Fruit fly (Drosophila melanogaster) whole organism, adult: ENCODE results near the gene CG31706.

ENCODE experiments used
- CG11617 ChIP-seq: fragments of 200-800 bp; sonication (Bioruptor generic); optimal IDR thresholded peaks from 2 replicates; lab custom pipeline; 2017; ENCODE audit warnings: mild to moderate bottlenecking, missing biosample characterization, missing genetic modification reagents, missing genetic modification characterization
- CG12768 ChIP-seq: fragments of 200-800 bp; sonication (Bioruptor generic); optimal IDR thresholded peaks from 2 replicates; lab custom pipeline; 2017; ENCODE audit warnings: missing biosample characterization, missing genetic modification characterization, mild to moderate bottlenecking, moderate library complexity, missing genetic modification reagents
- CG14711 ChIP-seq: fragments of 200-800 bp; sonication (Bioruptor generic); optimal IDR thresholded peaks from 2 replicates; lab custom pipeline; 2018; ENCODE audit warnings: missing biosample characterization, mild to moderate bottlenecking, missing genetic modification characterization, moderate library complexity
- CG1620 ChIP-seq: fragments of 200-800 bp; sonication (Bioruptor generic); optimal IDR thresholded peaks from 2 replicates; lab custom pipeline; 2016; ENCODE audit warnings: missing biosample characterization, missing genetic modification characterization
- CG33017 ChIP-seq: fragments of 200-800 bp; sonication (Bioruptor generic); optimal IDR thresholded peaks from 2 replicates; lab custom pipeline; 2018; ENCODE audit warnings: missing biosample characterization, mild to moderate bottlenecking, missing genetic modification characterization, moderate library complexity
- CG5204 ChIP-seq: fragments of 200-800 bp; sonication (Bioruptor generic); optimal IDR thresholded peaks from 2 replicates; lab custom pipeline; 2016; ENCODE audit warnings: missing biosample characterization, missing genetic modification characterization
- CG7045 ChIP-seq: fragments of 200-800 bp; sonication (Bioruptor generic); optimal IDR thresholded peaks from 2 replicates; lab custom pipeline; 2017; ENCODE audit warnings: missing biosample characterization, mild to moderate bottlenecking, missing genetic modification characterization
- CG7101 ChIP-seq: fragments of 200-800 bp; sonication (Bioruptor generic); optimal IDR thresholded peaks from 2 replicates; lab custom pipeline; 2018; ENCODE audit warnings: missing biosample characterization, mild to moderate bottlenecking, missing genetic modification characterization, moderate library complexity
- Clk ChIP-seq: fragments of 200-800 bp; sonication (Bioruptor generic); optimal IDR thresholded peaks from 2 replicates; lab custom pipeline; 2017; ENCODE audit warnings: missing biosample characterization, missing genetic modification characterization
- Crg-1 ChIP-seq: fragments of 200-800 bp; sonication (Bioruptor generic); optimal IDR thresholded peaks from 2 replicates; lab custom pipeline; 2016; ENCODE audit warnings: missing biosample characterization, missing genetic modification characterization
- Hr96 ChIP-seq: fragments of 200-800 bp; sonication (Bioruptor generic); optimal IDR thresholded peaks from 2 replicates; lab custom pipeline; 2016; ENCODE audit warnings: missing biosample characterization, missing genetic modification characterization
- Mnt ChIP-seq: fragments of 200-800 bp; sonication (Bioruptor generic); optimal IDR thresholded peaks from 2 replicates; lab custom pipeline; 2016; ENCODE audit warnings: missing biosample characterization, mild to moderate bottlenecking, missing genetic modification characterization
- bab1 ChIP-seq: fragments of 200-800 bp; sonication (Bioruptor generic); optimal IDR thresholded peaks from 3 replicates; lab custom pipeline; 2019; ENCODE audit warnings: missing biosample characterization, mild to moderate bottlenecking, missing genetic modification characterization, moderate library complexity
- cic ChIP-seq: fragments of 200-800 bp; sonication (Bioruptor generic); optimal IDR thresholded peaks from 2 replicates; lab custom pipeline; 2017; ENCODE audit warnings: missing biosample characterization, mild to moderate bottlenecking, missing genetic modification characterization, moderate library complexity
- cnc ChIP-seq, 2 experiments: fragments of >200 bp; optimal IDR thresholded peaks; 2 replicates each; lab custom pipeline; 2017
- kay ChIP-seq: fragments of 200-800 bp; sonication (Bioruptor generic); peaks from one replicate; lab custom pipeline; 2016; ENCODE audit warnings: missing biosample characterization, missing genetic modification characterization, borderline replicate concordance
- ovo ChIP-seq: fragments of 200-800 bp; sonication (Bioruptor generic); optimal IDR thresholded peaks from 2 replicates; lab custom pipeline; 2016; ENCODE audit warnings: missing biosample characterization, missing genetic modification characterization
- pad ChIP-seq: fragments of 200-800 bp; sonication (Bioruptor generic); optimal IDR thresholded peaks from 3 replicates; lab custom pipeline; 2017; ENCODE audit warnings: missing biosample characterization, missing genetic modification characterization, mild to moderate bottlenecking, moderate library complexity, missing genetic modification reagents
- tj ChIP-seq: fragments of 200-800 bp; sonication (Bioruptor generic); optimal IDR thresholded peaks from 3 replicates; lab custom pipeline; 2017; ENCODE audit warnings: missing biosample characterization, mild to moderate bottlenecking, missing genetic modification characterization, moderate library complexity
- toe ChIP-seq: fragments of 200-800 bp; sonication (Bioruptor generic); optimal IDR thresholded peaks from 2 replicates; lab custom pipeline; 2016; ENCODE audit warnings: missing biosample characterization, missing genetic modification characterization

The CG31706 gene

dm6 chr2L:11519532-11519931 lies 11.3 kb downstream of the CG31706 start, which contains the start of gene CG14929:
TSS of gene CG14929 (plus strand) at chr2L:11519832.
- TF ChIP-seq Mnt (GFP tag; lab: Kevin White, UChicago) (no peak), tj (GFP tag; lab: Kevin White, UChicago) (no peak), bab1 (GFP tag; lab: Kevin White, UChicago) (no peak), Crg-1 (GFP tag; lab: Kevin White, UChicago) (no peak)

DNA sequence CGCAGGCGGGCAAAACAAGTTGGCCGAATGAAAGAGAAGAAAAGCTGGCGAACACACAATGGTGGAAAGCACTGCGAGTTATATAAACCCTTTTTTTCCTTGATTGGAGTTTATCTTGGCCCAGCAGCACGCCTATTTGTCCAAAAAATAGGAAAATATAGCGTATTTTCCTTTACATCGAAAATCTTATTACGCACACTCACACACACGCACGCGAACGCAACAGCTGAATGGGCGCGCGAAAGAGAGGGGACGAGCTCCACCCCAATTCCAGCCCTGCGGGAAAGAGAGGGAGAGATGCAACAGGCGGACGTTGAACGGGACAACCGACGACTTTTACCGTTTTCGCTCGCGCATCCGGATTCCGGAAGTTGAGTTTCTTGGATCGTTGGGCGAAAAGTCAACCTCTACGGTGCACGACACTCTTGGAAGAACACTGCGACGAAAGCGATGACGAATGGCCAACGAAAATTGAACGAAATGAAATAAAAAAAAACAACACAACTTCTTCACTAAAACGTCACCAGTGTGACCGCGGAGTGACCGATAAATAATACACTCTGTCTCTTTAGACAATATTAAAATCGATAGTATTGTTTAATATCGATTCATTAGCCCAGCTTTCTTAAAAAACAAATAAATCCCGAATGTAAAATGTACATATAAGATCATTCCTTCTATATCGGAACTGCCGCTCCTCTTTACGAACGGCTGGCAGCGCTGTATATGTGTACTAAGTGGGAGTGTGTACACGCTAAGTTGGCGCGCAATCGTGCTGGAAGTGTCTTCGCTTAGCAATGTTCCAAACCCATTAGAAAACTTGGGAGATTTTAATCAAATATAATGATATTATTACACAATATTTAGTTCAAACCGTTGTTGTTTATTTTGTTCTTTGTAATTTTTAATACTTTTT lies 14.1 kb downstream of the CG31706 start, which contains the start of the genes Dlg5 and CG4970:
Gene Dlg5, minus strand, starts transcription at position 556 of the 916 bp plus-strand sequence.
Gene CG4970, plus strand, starts transcription at position 866 of the 916 bp plus-strand sequence.
- TF ChIP-seq Crg-1 (GFP tag; lab: Kevin White, UChicago) = no peak
- no peak for TF ChIP-seq cnc (optimal IDR thresholded peaks at IDR 0.05; lab: Kevin White, UChicago)
- no peak for TF ChIP-seq Clk (GFP tag; lab: Kevin White, UChicago)
- TF ChIP-seq toe (GFP tag; lab: Kevin White, UChicago) = no peak
- no peak for TF ChIP-seq CG7101 (tag; lab: Kevin White, UChicago)
- peak; percentile 2 for TF ChIP-seq tj (GFP tag; lab: Kevin White, UChicago)
- TF ChIP-seq CG11617 (GFP tag; lab: Kevin White, UChicago) = no peak
- TF ChIP-seq kay (GFP tag; lab: Kevin White, UChicago) = no peak
- peak; percentile 75 for TF ChIP-seq ovo (GFP tag; lab: Kevin White, UChicago)
- TF ChIP-seq CG33017 (tag; lab: Kevin White, UChicago) = no peak
- TF ChIP-seq cic (GFP tag; lab: Kevin White, UChicago) = peak; percentile 92
- TF ChIP-seq Hr96 (GFP tag; lab: Kevin White, UChicago) = peak; percentile 0
- peak; percentile 45 for TF ChIP-seq CG12768 (GFP tag; lab: Kevin White, UChicago)
- TF ChIP-seq bab1 (GFP tag; lab: Kevin White, UChicago) = peak; percentile 9
- peak; percentile 52 for TF ChIP-seq pad
- no peak for TF ChIP-seq CG1620
- TF ChIP-seq CG7045 (GFP tag; lab: Kevin White, UChicago) = peak; percentile 7
- no peak for TF ChIP-seq CG5204 (GFP tag; lab: Kevin White, UChicago)
- TF ChIP-seq Mnt (GFP tag; lab: Kevin White, UChicago) = peak; percentile 17

- TF ChIP-seq CG12768 (GFP tag; lab: Kevin White, UChicago) = no peak
- no peak for TF ChIP-seq Crg-1 (GFP tag; lab: Kevin White, UChicago)
- TF ChIP-seq CG11617 (GFP tag; lab: Kevin White, UChicago) = no peak
- TF ChIP-seq bab1 (GFP tag; lab: Kevin White, UChicago) = no peak
- TF ChIP-seq toe (GFP tag; lab: Kevin White, UChicago) = no peak
- no peak for TF ChIP-seq pad
- TF ChIP-seq CG33017 (tag; lab: Kevin White, UChicago) = no peak
- TF ChIP-seq CG7045 (GFP tag; lab: Kevin White, UChicago) = no peak
- no peak for TF ChIP-seq CG14711 (tag; lab: Kevin White, UChicago)
- TF ChIP-seq cnc (optimal IDR thresholded peaks at IDR 0.05; lab: Kevin White, UChicago) = no peak
- TF ChIP-seq Hr96 (GFP tag; lab: Kevin White, UChicago) = no peak
- TF ChIP-seq kay (GFP tag; lab: Kevin White, UChicago) = no peak
- TF ChIP-seq CG1620 = no peak
- TF ChIP-seq CG7101 (tag; lab: Kevin White, UChicago) = no peak
- no peak for TF ChIP-seq CG5204 (GFP tag; lab: Kevin White, UChicago)
- no peak for TF ChIP-seq Clk (GFP tag; lab: Kevin White, UChicago)
Observed at dm6 chr2L:11504896-11505569, 25.8 kb downstream of the CG31706 start.

DNA sequence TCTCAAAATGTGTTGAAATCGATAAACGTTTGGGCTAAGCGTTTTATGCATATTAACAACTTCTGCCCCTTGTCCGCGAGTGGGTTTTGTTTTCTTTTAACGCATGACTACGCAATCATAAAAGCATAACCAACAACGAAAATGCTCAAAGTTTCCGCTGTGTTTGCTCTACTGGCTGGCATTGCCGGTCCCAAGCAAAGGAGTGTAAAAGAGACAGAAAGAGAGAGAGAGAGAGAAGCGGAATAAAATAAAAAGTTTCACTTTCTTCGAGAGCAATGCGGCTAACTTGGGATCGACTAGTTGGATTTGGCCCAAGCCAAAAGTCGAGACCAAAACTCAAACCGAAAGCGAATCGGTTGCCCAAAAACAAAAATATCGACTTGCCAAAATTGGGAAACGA lies 28.2 kb downstream of the CG31706 start:
- no peak for TF ChIP-seq ovo (GFP tag; lab: Kevin White, UChicago)
- TF ChIP-seq CG1620 = no peak
- TF ChIP-seq CG12768 (GFP tag; lab: Kevin White, UChicago) = no peak
- no peak for TF ChIP-seq Mnt (GFP tag; lab: Kevin White, UChicago)
- TF ChIP-seq Hr96 (GFP tag; lab: Kevin White, UChicago) = no peak
- TF ChIP-seq CG14711 (tag; lab: Kevin White, UChicago) = no peak
- TF ChIP-seq CG33017 (tag; lab: Kevin White, UChicago) = no peak
- TF ChIP-seq Clk (GFP tag; lab: Kevin White, UChicago) = no peak
- TF ChIP-seq Crg-1 (GFP tag; lab: Kevin White, UChicago) = no peak
- TF ChIP-seq toe (GFP tag; lab: Kevin White, UChicago) = no peak
- no peak for TF ChIP-seq cic (GFP tag; lab: Kevin White, UChicago)
- no peak for TF ChIP-seq kay (GFP tag; lab: Kevin White, UChicago)
- no peak for TF ChIP-seq cnc (optimal IDR thresholded peaks at IDR 0.05; lab: Kevin White, UChicago)
- TF ChIP-seq CG7101 (tag; lab: Kevin White, UChicago) = no peak

DNA sequence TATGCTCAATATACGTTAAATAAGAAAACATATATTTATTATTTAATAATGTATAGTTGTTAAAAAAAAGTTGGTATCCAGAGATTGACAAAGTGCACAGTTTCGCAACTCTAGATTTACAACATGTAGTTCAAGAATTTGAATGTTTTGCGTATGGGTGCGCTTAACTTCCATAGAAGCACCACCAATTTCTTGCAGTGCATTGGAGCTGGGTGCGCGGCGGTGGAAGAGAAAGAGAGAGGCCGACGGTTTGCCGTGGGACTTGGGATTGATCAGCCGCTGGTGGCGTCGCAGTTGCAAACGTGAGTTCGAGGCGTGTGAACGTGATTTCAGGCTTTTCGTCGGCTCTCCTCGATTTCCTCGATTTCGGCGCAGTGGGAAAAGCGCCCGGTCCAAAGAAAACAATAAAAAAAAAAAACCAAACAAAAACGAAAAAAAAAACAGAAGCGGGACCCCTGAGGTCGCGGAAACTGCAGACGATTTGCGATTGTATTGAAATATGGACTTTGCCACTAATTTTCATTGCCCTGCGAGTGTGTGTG lies 29.4 kb downstream of the CG31706 start, which contains the start of gene spz4:
Gene spz4, plus strand, starts transcription at position 289 of the 542 bp plus-strand sequence.
- TF ChIP-seq bab1 (GFP tag; lab: Kevin White, UChicago) = no peak
- no peak for TF ChIP-seq pad
- TF ChIP-seq CG1620 = no peak
- no peak for TF ChIP-seq CG12768 (GFP tag; lab: Kevin White, UChicago)
- no peak for TF ChIP-seq CG7101 (tag; lab: Kevin White, UChicago)
- no peak for TF ChIP-seq kay (GFP tag; lab: Kevin White, UChicago)
- no peak for TF ChIP-seq Crg-1 (GFP tag; lab: Kevin White, UChicago)
- TF ChIP-seq cic (GFP tag; lab: Kevin White, UChicago) = no peak
- TF ChIP-seq CG5204 (GFP tag; lab: Kevin White, UChicago) = no peak
